Fruit fly (Drosophila melanogaster) whole organism, pupa: ENCODE data around the gene svp.

Experiments used
- CG10348 ChIP-seq: fragments of 200-800 bp; sonication (Bioruptor generic); IDR thresholded peaks from 2 replicates; pipeline ENCODE4 v1.3.6; 2022; ENCODE audit warnings: missing biosample characterization, missing genetic modification characterization
- CG12605 ChIP-seq: fragments of 200-800 bp; sonication (Bioruptor generic); IDR thresholded peaks from 2 replicates; pipeline ENCODE4 v1.3.6; 2022; ENCODE audit warnings: missing biosample characterization, missing genetic modification characterization
- CG13204 ChIP-seq: fragments of 200-800 bp; sonication (Bioruptor generic); optimal IDR thresholded peaks from 2 replicates; lab custom pipeline; 2018; ENCODE audit warnings: missing biosample characterization, mild to moderate bottlenecking, missing genetic modification characterization, moderate library complexity
- CG14655 ChIP-seq: fragments of 200-800 bp; sonication (Bioruptor generic); optimal IDR thresholded peaks from 3 replicates; lab custom pipeline; 2017; ENCODE audit warnings: mild to moderate bottlenecking, missing biosample characterization, missing genetic modification reagents, missing genetic modification characterization
- CG15710 ChIP-seq: fragments of 200-800 bp; sonication (Bioruptor generic); optimal IDR thresholded peaks from 2 replicates; lab custom pipeline; 2018; ENCODE audit warnings: missing biosample characterization, mild to moderate bottlenecking, missing genetic modification characterization, moderate library complexity
- CG17806 ChIP-seq: fragments of 200-800 bp; sonication (Bioruptor generic); optimal IDR thresholded peaks from 2 replicates; lab custom pipeline; 2018; ENCODE audit warnings: missing biosample characterization, mild to moderate bottlenecking, missing genetic modification characterization, moderate library complexity
- CG32121 ChIP-seq: fragments of 200-800 bp; sonication (Bioruptor generic); IDR thresholded peaks from 2 replicates; pipeline ENCODE4 v1.3.6; 2022; ENCODE audit warnings: missing biosample characterization, missing genetic modification characterization
- CG34367 ChIP-seq: fragments of 200-800 bp; sonication (Bioruptor generic); optimal IDR thresholded peaks from 2 replicates; lab custom pipeline; 2018; ENCODE audit warnings: missing biosample characterization, mild to moderate bottlenecking, missing genetic modification characterization
- CG4496 ChIP-seq: fragments of 200-800 bp; sonication (Bioruptor generic); IDR thresholded peaks from 3 replicates; pipeline ENCODE4 v1.3.6; 2022; ENCODE audit warnings: missing biosample characterization, missing genetic modification characterization
- CG8159 ChIP-seq: fragments of 200-800 bp; sonication (Bioruptor generic); optimal IDR thresholded peaks from 3 replicates; lab custom pipeline; 2018; ENCODE audit warnings: missing biosample characterization, mild to moderate bottlenecking, missing genetic modification characterization, moderate library complexity
- CG8301 ChIP-seq: fragments of 200-800 bp; sonication (Bioruptor generic); optimal IDR thresholded peaks from 2 replicates; lab custom pipeline; 2018; ENCODE audit warnings: missing biosample characterization, mild to moderate bottlenecking, missing genetic modification characterization
- CG9948 ChIP-seq: fragments of 200-800 bp; sonication (Bioruptor generic); optimal IDR thresholded peaks from 2 replicates; lab custom pipeline; 2018; ENCODE audit warnings: missing biosample characterization, mild to moderate bottlenecking, missing genetic modification characterization, moderate library complexity
- D1 ChIP-seq: fragments of 200-800 bp; sonication (Bioruptor generic); optimal IDR thresholded peaks from 2 replicates; lab custom pipeline; 2018; ENCODE audit warnings: missing biosample characterization, mild to moderate bottlenecking, missing genetic modification characterization, moderate library complexity
- EcR ChIP-seq: fragments of 200-800 bp; sonication (Bioruptor generic); optimal IDR thresholded peaks from 3 replicates; lab custom pipeline; 2019; ENCODE audit warnings: missing biosample characterization, missing genetic modification characterization, mild to moderate bottlenecking, moderate library complexity, missing genetic modification reagents
- Ets98B ChIP-seq: fragments of 200-800 bp; sonication (Bioruptor generic); IDR thresholded peaks from 2 replicates; pipeline ENCODE4 v1.3.6; 2022; ENCODE audit warnings: missing biosample characterization, missing genetic modification characterization
- Pif1A ChIP-seq: fragments of 200-800 bp; sonication (Bioruptor generic); optimal IDR thresholded peaks from 3 replicates; lab custom pipeline; 2016; ENCODE audit warnings: missing biosample characterization, missing genetic modification characterization
- Pif1B ChIP-seq: fragments of 200-800 bp; sonication (Bioruptor generic); optimal IDR thresholded peaks from 3 replicates; lab custom pipeline; 2016; ENCODE audit warnings: missing biosample characterization, missing genetic modification characterization
- Snoo ChIP-seq: fragments of 200-800 bp; sonication (Bioruptor generic); optimal IDR thresholded peaks from 3 replicates; lab custom pipeline; 2017; ENCODE audit warnings: missing biosample characterization, mild to moderate bottlenecking, missing genetic modification characterization, inconsistent platforms
- fd96Ca ChIP-seq: fragments of 200-800 bp; sonication (Bioruptor generic); IDR thresholded peaks from 3 replicates; pipeline ENCODE4 v1.3.6; 2022; ENCODE audit warnings: missing biosample characterization, missing genetic modification characterization
- gl ChIP-seq: fragments of 200-800 bp; sonication (Bioruptor generic); optimal IDR thresholded peaks from 2 replicates; lab custom pipeline; 2018; ENCODE audit warnings: missing biosample characterization, mild to moderate bottlenecking, missing genetic modification characterization
- rn ChIP-seq: fragments of 200-800 bp; sonication (Bioruptor generic); IDR thresholded peaks from 2 replicates; pipeline ENCODE4 v1.3.6; 2022; ENCODE audit warnings: missing biosample characterization, missing genetic modification characterization

Gene svp

DNA sequence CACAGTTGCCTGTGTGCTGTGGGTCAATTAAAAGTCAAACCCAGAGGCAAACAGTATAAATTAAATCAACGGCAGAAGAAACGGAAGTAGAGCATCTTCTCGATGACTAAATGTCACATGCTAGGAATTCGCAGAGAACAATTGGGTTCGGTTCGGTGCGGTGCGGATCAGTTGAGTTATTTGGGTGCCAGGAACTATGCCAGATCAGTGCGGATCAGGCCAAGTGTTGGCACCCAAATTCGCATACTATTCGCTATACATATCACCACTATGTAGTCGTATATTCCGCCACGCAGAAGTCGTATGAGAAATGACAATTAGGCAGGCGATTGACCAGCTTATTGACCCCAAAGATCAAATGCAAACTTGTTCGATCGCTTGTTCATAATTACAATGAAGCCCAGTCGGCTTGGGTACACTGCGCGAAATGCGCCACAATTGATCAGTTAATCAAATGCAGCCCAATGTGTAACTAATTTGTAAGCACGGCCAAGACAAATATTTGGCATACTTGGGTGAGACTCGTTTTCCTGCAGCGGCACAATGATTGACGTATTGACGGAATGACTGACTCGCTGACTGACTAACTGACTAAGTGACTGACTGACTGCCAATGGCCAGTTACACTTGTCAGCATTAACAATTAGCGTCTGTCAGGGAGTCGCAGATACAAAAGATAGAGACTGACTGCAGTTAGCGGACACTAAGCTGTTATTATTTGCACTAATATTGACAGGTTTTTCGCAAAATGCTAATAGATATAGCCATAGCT lies 32.1 kb downstream of the svp start:
- TF ChIP-seq CG15710 (no peak), CG32121 (GFP tag; lab: Robert Waterston, UW) (peak; percentile 54), Pif1B (GFP tag; lab: Kevin White, UChicago) (no peak)
- TF ChIP-seq, all 21 proteins: peak for 1

dm6 chr3R:12291872-12292271 lies 33.3 kb downstream of the svp start:
- TF ChIP-seq CG14655 (GFP tag; lab: Kevin White, UChicago) = no peak
- no peak for TF ChIP-seq D1 (tag; lab: Kevin White, UChicago)
- TF ChIP-seq CG9948 (tag; lab: Kevin White, UChicago) = no peak
- TF ChIP-seq CG13204 (GFP tag; lab: Kevin White, UChicago) = no peak
- TF ChIP-seq CG17806 (tag; lab: Kevin White, UChicago) = no peak
- TF ChIP-seq CG8301 = no peak
- no peak for TF ChIP-seq CG10348 (GFP tag; lab: Robert Waterston, UW)
- no peak for TF ChIP-seq CG12605 (GFP tag; lab: Robert Waterston, UW)
- no peak for TF ChIP-seq Ets98B (GFP tag; lab: Robert Waterston, UW)

dm6 chr3R:12297261-12297660 lies 38.7 kb downstream of the svp start:
- TF ChIP-seq CG15710 (peak; percentile 4), Pif1A (peak; percentile 42), CG8159 (tag; lab: Kevin White, UChicago) (peak; percentile 39), CG14655 (GFP tag; lab: Kevin White, UChicago) (peak; percentile 74), CG10348 (GFP tag; lab: Robert Waterston, UW) (no peak), CG17806 (tag; lab: Kevin White, UChicago) (peak; percentile 55), Pif1B (GFP tag; lab: Kevin White, UChicago) (peak; percentile 4), CG9948 (tag; lab: Kevin White, UChicago) (no peak), CG34367 (tag; lab: Kevin White, UChicago) (peak; percentile 28), rn (0 out of 2 replicates have a peak, but pooled peaks have one; percentile 25), Snoo (tag; lab: Kevin White, UChicago) (no peak), CG12605 (GFP tag; lab: Robert Waterston, UW) (peak; percentile 67), CG13204 (GFP tag; lab: Kevin White, UChicago) (no peak), EcR (GFP tag; lab: Kevin White, UChicago) (no peak), Ets98B (GFP tag; lab: Robert Waterston, UW) (peak; percentile 78), D1 (tag; lab: Kevin White, UChicago) (no peak), fd96Ca (GFP tag; lab: Robert Waterston, UW) (peak; percentile 23; the same call in 1 of the 3 replicates), gl (tag; lab: Kevin White, UChicago) (no peak), CG4496 (GFP tag; lab: Robert Waterston, UW) (peak; percentile 74), CG32121 (GFP tag; lab: Robert Waterston, UW) (peak; percentile 70), CG8301 (peak; percentile 73)

DNA sequence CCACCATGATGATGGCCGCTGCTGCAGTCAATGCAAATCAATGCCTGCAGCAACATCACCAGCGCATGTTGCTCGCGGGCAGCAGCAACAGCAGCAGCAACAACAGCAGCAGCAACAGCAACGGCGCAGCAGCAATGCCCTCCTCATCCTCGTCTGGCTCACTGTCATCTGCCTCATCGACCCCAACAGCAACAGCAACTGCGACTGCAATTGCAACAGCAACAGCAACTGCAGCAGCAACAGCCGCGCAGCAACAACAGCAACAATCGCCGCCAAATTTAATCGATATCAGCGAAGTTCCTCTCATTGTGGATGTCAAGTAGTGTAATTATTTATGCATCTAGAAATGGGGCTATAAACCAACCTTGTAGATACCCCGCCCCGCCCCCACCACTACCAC lies 43.0 kb downstream of the svp start:
- TF ChIP-seq CG32121 (GFP tag; lab: Robert Waterston, UW) = no peak
- no peak for TF ChIP-seq CG17806 (tag; lab: Kevin White, UChicago)
- no peak for TF ChIP-seq Pif1A
- no peak for TF ChIP-seq CG8301
- TF ChIP-seq CG14655 (GFP tag; lab: Kevin White, UChicago) = no peak
- TF ChIP-seq CG15710 = no peak
- TF ChIP-seq CG8159 (tag; lab: Kevin White, UChicago) = no peak
- no peak for TF ChIP-seq CG13204 (GFP tag; lab: Kevin White, UChicago)
- TF ChIP-seq CG10348 (GFP tag; lab: Robert Waterston, UW) = no peak
- no peak for TF ChIP-seq CG9948 (tag; lab: Kevin White, UChicago)
- no peak for TF ChIP-seq Pif1B (GFP tag; lab: Kevin White, UChicago)

DNA sequence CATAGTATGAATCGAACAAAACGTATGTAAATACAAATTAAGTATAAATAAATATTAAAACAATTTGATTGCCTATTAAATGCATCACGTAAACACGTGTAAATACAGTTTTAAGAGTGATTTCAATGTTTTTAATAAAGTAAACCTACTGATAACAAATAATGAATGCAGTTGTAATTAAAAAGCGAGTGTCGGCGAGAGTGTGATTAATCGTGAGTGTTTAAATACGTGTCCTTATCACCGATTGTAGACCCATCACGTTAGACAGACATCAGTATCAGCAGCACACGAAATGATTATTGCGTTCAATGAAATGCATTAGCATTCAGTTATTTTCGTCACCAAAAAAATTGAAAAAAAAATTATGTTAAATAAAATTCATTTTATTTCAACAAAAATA lies 44.4 kb downstream of the svp start:
- no peak for TF ChIP-seq EcR (GFP tag; lab: Kevin White, UChicago)
- TF ChIP-seq CG10348 (GFP tag; lab: Robert Waterston, UW) = no peak
- TF ChIP-seq CG12605 (GFP tag; lab: Robert Waterston, UW) = no peak
- TF ChIP-seq, all 21 proteins: peak for 0

dm6 chr3R:12307569-12307968 lies 49.0 kb downstream of the svp start:
- TF ChIP-seq CG9948 (tag; lab: Kevin White, UChicago) (no peak), EcR (GFP tag; lab: Kevin White, UChicago) (no peak), CG13204 (GFP tag; lab: Kevin White, UChicago) (no peak), Snoo (tag; lab: Kevin White, UChicago) (no peak), CG10348 (GFP tag; lab: Robert Waterston, UW) (no peak), rn (no peak), Pif1A (no peak), CG4496 (GFP tag; lab: Robert Waterston, UW) (no peak), CG17806 (tag; lab: Kevin White, UChicago) (no peak), CG34367 (tag; lab: Kevin White, UChicago) (no peak), fd96Ca (GFP tag; lab: Robert Waterston, UW) (no peak), CG12605 (GFP tag; lab: Robert Waterston, UW) (no peak), CG14655 (GFP tag; lab: Kevin White, UChicago) (no peak)
